Worm (Caenorhabditis elegans): ENCODE measurements around the gene ent-4.

Gene ent-4

ce11 chrIV:13726630-13727029, at the start of gene ent-4:
Gene ent-4, plus strand, starts transcription at chrIV:13726930.
- TF ChIP-seq flt-1 (GFP tag; IDR thresholded peaks at IDR 0.05) = no peak

ce11 chrIV:13678649-13679048, 48.1 kb upstream of the ent-4 start, which contains the start of gene srlf-26:
Gene srlf-26, plus strand, starts transcription at chrIV:13678949.
- TF ChIP-seq tra-4 (tag; optimal IDR thresholded peaks at IDR 0.05) (no peak), hmbx-1 (tag; optimal IDR thresholded peaks at IDR 0.05) (no peak), ets-7 (tag; optimal IDR thresholded peaks at IDR 0.05) (no peak), ceh-13 (GFP tag; optimal IDR thresholded peaks at IDR 0.05) (no peak), F13C5.2 (tag; optimal IDR thresholded peaks at IDR 0.05) (no peak), ceh-36 (tag; optimal IDR thresholded peaks at IDR 0.05) (no peak), scrt-1 (GFP tag; IDR thresholded peaks at IDR 0.05) (no peak), aly-1 (tag; optimal IDR thresholded peaks at IDR 0.05) (no peak), pes-1 (GFP tag; IDR thresholded peaks at IDR 0.05) (no peak), ama-1 (optimal IDR thresholded peaks at IDR 0.05) (no peak), sea-1 (GFP tag; conservative IDR thresholded peaks at IDR 0.05) (no peak), tbx-11 (GFP tag; IDR thresholded peaks at IDR 0.05) (no peak), hnd-1 (tag; optimal IDR thresholded peaks at IDR 0.05) (no peak), B0310.2 (tag; optimal IDR thresholded peaks at IDR 0.05) (no peak), flt-1 (GFP tag; IDR thresholded peaks at IDR 0.05) (no peak), hmg-4 (GFP tag; optimal IDR thresholded peaks at IDR 0.05) (no peak), tbx-37 (GFP tag; conservative IDR thresholded peaks at IDR 0.05) (no peak)

ce11 chrIV:13679495-13679894, 47.2 kb upstream of the ent-4 start:
- TF ChIP-seq F13C5.2 (tag; optimal IDR thresholded peaks at IDR 0.05) (no peak), sea-1 (GFP tag; conservative IDR thresholded peaks at IDR 0.05) (no peak), hnd-1 (tag; optimal IDR thresholded peaks at IDR 0.05) (no peak), pes-1 (GFP tag; IDR thresholded peaks at IDR 0.05) (no peak), aly-1 (tag; optimal IDR thresholded peaks at IDR 0.05) (no peak), B0310.2 (tag; optimal IDR thresholded peaks at IDR 0.05) (no peak), tra-4 (tag; optimal IDR thresholded peaks at IDR 0.05) (no peak)

- TF ChIP-seq ets-7 (tag; optimal IDR thresholded peaks at IDR 0.05) (no peak), pes-1 (GFP tag; IDR thresholded peaks at IDR 0.05) (no peak), scrt-1 (GFP tag; IDR thresholded peaks at IDR 0.05) (no peak), hmg-4 (GFP tag; optimal IDR thresholded peaks at IDR 0.05) (no peak), sea-1 (GFP tag; conservative IDR thresholded peaks at IDR 0.05) (no peak), tra-4 (tag; optimal IDR thresholded peaks at IDR 0.05) (no peak), hnd-1 (tag; optimal IDR thresholded peaks at IDR 0.05) (no peak), ceh-13 (GFP tag; optimal IDR thresholded peaks at IDR 0.05) (no peak), tbx-37 (GFP tag; conservative IDR thresholded peaks at IDR 0.05) (no peak), ceh-36 (tag; optimal IDR thresholded peaks at IDR 0.05) (no peak), F13C5.2 (tag; optimal IDR thresholded peaks at IDR 0.05) (no peak), hmbx-1 (tag; optimal IDR thresholded peaks at IDR 0.05) (no peak), flt-1 (GFP tag; IDR thresholded peaks at IDR 0.05) (no peak), tbx-11 (GFP tag; IDR thresholded peaks at IDR 0.05) (no peak), B0310.2 (tag; optimal IDR thresholded peaks at IDR 0.05) (no peak), ama-1 (optimal IDR thresholded peaks at IDR 0.05) (no peak), aly-1 (tag; optimal IDR thresholded peaks at IDR 0.05) (no peak)
Observed at ce11 chrIV:13682733-13683132, 44.0 kb upstream of the ent-4 start.

- TF ChIP-seq F13C5.2 (tag; optimal IDR thresholded peaks at IDR 0.05) (no peak), flt-1 (GFP tag; IDR thresholded peaks at IDR 0.05) (no peak), ceh-36 (tag; optimal IDR thresholded peaks at IDR 0.05) (no peak), tbx-37 (GFP tag; conservative IDR thresholded peaks at IDR 0.05) (no peak), tbx-11 (GFP tag; IDR thresholded peaks at IDR 0.05) (no peak), B0310.2 (tag; optimal IDR thresholded peaks at IDR 0.05) (no peak), ceh-13 (GFP tag; optimal IDR thresholded peaks at IDR 0.05) (no peak), hmg-4 (GFP tag; optimal IDR thresholded peaks at IDR 0.05) (no peak), scrt-1 (GFP tag; IDR thresholded peaks at IDR 0.05) (no peak), tra-4 (tag; optimal IDR thresholded peaks at IDR 0.05) (no peak), hmbx-1 (tag; optimal IDR thresholded peaks at IDR 0.05) (no peak), sea-1 (GFP tag; conservative IDR thresholded peaks at IDR 0.05) (no peak), aly-1 (tag; optimal IDR thresholded peaks at IDR 0.05) (no peak), hnd-1 (tag; optimal IDR thresholded peaks at IDR 0.05) (no peak), pes-1 (GFP tag; IDR thresholded peaks at IDR 0.05) (no peak), ama-1 (optimal IDR thresholded peaks at IDR 0.05) (no peak), ets-7 (tag; optimal IDR thresholded peaks at IDR 0.05) (no peak)
Observed at ce11 chrIV:13684827-13685226, 41.9 kb upstream of the ent-4 start.

ce11 chrIV:13686965-13687425, 39.7 kb upstream of the ent-4 start, which contains the start of gene nyn-1:
Gene nyn-1, minus strand, starts transcription at chrIV:13687015.
- TF ChIP-seq ceh-13 (GFP tag; optimal IDR thresholded peaks at IDR 0.05) = no peak
- no peak for TF ChIP-seq scrt-1 (GFP tag; IDR thresholded peaks at IDR 0.05)
- no peak for TF ChIP-seq F13C5.2 (tag; optimal IDR thresholded peaks at IDR 0.05)
- no peak for TF ChIP-seq sea-1 (GFP tag; conservative IDR thresholded peaks at IDR 0.05)
- TF ChIP-seq aly-1 (tag; optimal IDR thresholded peaks at IDR 0.05) = no peak

ce11 chrIV:13687631-13688030, 39.1 kb upstream of the ent-4 start:
- TF ChIP-seq ama-1 (optimal IDR thresholded peaks at IDR 0.05) (no peak), flt-1 (GFP tag; IDR thresholded peaks at IDR 0.05) (no peak), ceh-13 (GFP tag; optimal IDR thresholded peaks at IDR 0.05) (no peak), sea-1 (GFP tag; conservative IDR thresholded peaks at IDR 0.05) (no peak)

- TF ChIP-seq tbx-11 (GFP tag; IDR thresholded peaks at IDR 0.05) = no peak
- TF ChIP-seq ama-1 (optimal IDR thresholded peaks at IDR 0.05) = no peak
- TF ChIP-seq pes-1 (GFP tag; IDR thresholded peaks at IDR 0.05) = no peak
- no peak for TF ChIP-seq ets-7 (tag; optimal IDR thresholded peaks at IDR 0.05)
- TF ChIP-seq ceh-36 (tag; optimal IDR thresholded peaks at IDR 0.05) = no peak
- no peak for TF ChIP-seq sea-1 (GFP tag; conservative IDR thresholded peaks at IDR 0.05)
- no peak for TF ChIP-seq tra-4 (tag; optimal IDR thresholded peaks at IDR 0.05)
- TF ChIP-seq aly-1 (tag; optimal IDR thresholded peaks at IDR 0.05) = no peak
- TF ChIP-seq hmg-4 (GFP tag; optimal IDR thresholded peaks at IDR 0.05) = no peak
- TF ChIP-seq flt-1 (GFP tag; IDR thresholded peaks at IDR 0.05) = no peak
- no peak for TF ChIP-seq tbx-37 (GFP tag; conservative IDR thresholded peaks at IDR 0.05)
- TF ChIP-seq ceh-13 (GFP tag; optimal IDR thresholded peaks at IDR 0.05) = no peak
Observed at ce11 chrIV:13689302-13689880, 37.3 kb upstream of the ent-4 start, which contains the start of gene T23G4.2. Gene T23G4.2, minus strand, starts transcription at chrIV:13689556.
